Worm (Caenorhabditis elegans) whole organism, late embryonic: ENCODE data around the gene F15G9.5.

ENCODE experiments used
- C08G9.2 ChIP-seq: sonication (generic microtip); optimal IDR thresholded peaks from 2 replicates; lab custom pipeline; 2016; ENCODE audit warnings: mild to moderate bottlenecking, missing genetic modification characterization, moderate library complexity, missing compliant biosample characterization
- C38D4.7 ChIP-seq: fragments of 200-800 bp; sonication (Bioruptor generic); optimal IDR thresholded peaks from 2 replicates; lab custom pipeline; 2018; ENCODE audit warnings: mild to moderate bottlenecking, missing genetic modification characterization, moderate library complexity, missing compliant biosample characterization
- T23F11.4 ChIP-seq: fragments of 200-800 bp; sonication (Bioruptor generic); optimal IDR thresholded peaks from 2 replicates; lab custom pipeline; 2018; ENCODE audit warnings: mild to moderate bottlenecking, missing genetic modification characterization, missing compliant biosample characterization
- Y22D7AL.16 ChIP-seq: sonication (generic microtip); optimal IDR thresholded peaks from 2 replicates; lab custom pipeline; 2016; ENCODE audit warnings: missing genetic modification characterization, missing compliant biosample characterization
- ahr-1 ChIP-seq: sonication (generic microtip); optimal IDR thresholded peaks from 2 replicates; lab custom pipeline; 2016; ENCODE audit warnings: missing genetic modification characterization, missing compliant biosample characterization
- ceh-14 ChIP-seq: sonication (generic microtip); optimal IDR thresholded peaks from 2 replicates; lab custom pipeline; 2016; ENCODE audit warnings: missing genotype, missing genetic modification characterization, missing compliant biosample characterization
- ceh-19 ChIP-seq: fragments of 200-800 bp; sonication (Bioruptor generic); optimal IDR thresholded peaks from 2 replicates; lab custom pipeline; 2018; ENCODE audit warnings: mild to moderate bottlenecking, missing genetic modification characterization, missing compliant biosample characterization
- ceh-2 ChIP-seq: sonication (generic microtip); optimal IDR thresholded peaks from 2 replicates; lab custom pipeline; 2016; ENCODE audit warnings: missing genotype, missing genetic modification characterization, missing compliant biosample characterization
- ceh-24 ChIP-seq: sonication (generic microtip); optimal IDR thresholded peaks from 2 replicates; lab custom pipeline; 2016; ENCODE audit warnings: mild to moderate bottlenecking, missing genetic modification characterization, missing compliant biosample characterization
- ceh-30 ChIP-seq: fragments of 150-350 bp; optimal IDR thresholded peaks from 2 replicates; lab custom pipeline; 2014; ENCODE audit warnings: missing biosample characterization, missing genetic modification characterization
- ceh-31 ChIP-seq: sonication (generic microtip); optimal IDR thresholded peaks from 2 replicates; lab custom pipeline; 2016; ENCODE audit warnings: missing genetic modification characterization, missing compliant biosample characterization
- ceh-34 ChIP-seq: sonication (generic microtip); optimal IDR thresholded peaks from 2 replicates; lab custom pipeline; 2016; ENCODE audit warnings: mild to moderate bottlenecking, missing genetic modification characterization, missing compliant biosample characterization
- ceh-45 ChIP-seq: fragments of 200-800 bp; sonication (Bioruptor generic); IDR thresholded peaks from 2 replicates; pipeline ENCODE4 v1.3.6; 2022; ENCODE audit warnings: missing genetic modification reagents, missing genetic modification characterization, missing compliant biosample characterization
- ceh-6 ChIP-seq: fragments of 200-800 bp; sonication (Bioruptor generic); optimal IDR thresholded peaks from 2 replicates; lab custom pipeline; 2018; ENCODE audit warnings: mild to moderate bottlenecking, missing genetic modification characterization, missing compliant biosample characterization
- dve-1 ChIP-seq: sonication (generic microtip); optimal IDR thresholded peaks from 2 replicates; lab custom pipeline; 2017; ENCODE audit warnings: antibody characterized with exemption, mild to moderate bottlenecking, missing genetic modification characterization, missing compliant biosample characterization
- elt-4 ChIP-seq: sonication (generic microtip); optimal IDR thresholded peaks from 2 replicates; lab custom pipeline; 2016; ENCODE audit warnings: missing genetic modification characterization, missing compliant biosample characterization
- ets-4 ChIP-seq: sonication (generic microtip); optimal IDR thresholded peaks from 2 replicates; lab custom pipeline; 2016; ENCODE audit warnings: missing genetic modification characterization, missing compliant biosample characterization
- fax-1 ChIP-seq: sonication (generic microtip); optimal IDR thresholded peaks from 2 replicates; lab custom pipeline; 2016; ENCODE audit warnings: missing genotype, missing genetic modification characterization, missing compliant biosample characterization
- gmeb-2 ChIP-seq: sonication (generic microtip); optimal IDR thresholded peaks from 2 replicates; lab custom pipeline; 2016; ENCODE audit warnings: missing genetic modification characterization, inconsistent platforms, missing compliant biosample characterization
- hlh-13 ChIP-seq: fragments of 200-800 bp; sonication (Bioruptor generic); optimal IDR thresholded peaks from 2 replicates; lab custom pipeline; 2018; ENCODE audit warnings: mild to moderate bottlenecking, missing genetic modification characterization, missing compliant biosample characterization
- hlh-15 ChIP-seq: sonication (generic microtip); optimal IDR thresholded peaks from 2 replicates; lab custom pipeline; 2016; ENCODE audit warnings: missing genetic modification characterization, missing compliant biosample characterization
- hlh-30 ChIP-seq: sonication (generic microtip); optimal IDR thresholded peaks from 2 replicates; lab custom pipeline; 2017; ENCODE audit warnings: antibody characterized with exemption, missing genetic modification characterization, missing compliant biosample characterization; ENCODE audit not compliant: insufficient read depth
- hlh-6 ChIP-seq: sonication (generic microtip); optimal IDR thresholded peaks from 2 replicates; lab custom pipeline; 2016; ENCODE audit warnings: missing genotype, missing genetic modification characterization, missing compliant biosample characterization
- lim-6 ChIP-seq: sonication (generic microtip); optimal IDR thresholded peaks from 2 replicates; lab custom pipeline; 2016; ENCODE audit warnings: missing genetic modification characterization, missing compliant biosample characterization
- lin-11 ChIP-seq: fragments of 200-800 bp; sonication (Bioruptor generic); optimal IDR thresholded peaks from 2 replicates; lab custom pipeline; 2018; ENCODE audit warnings: mild to moderate bottlenecking, missing genetic modification characterization, missing compliant biosample characterization
- madf-2 ChIP-seq: sonication (generic microtip); optimal IDR thresholded peaks from 2 replicates; lab custom pipeline; 2017; ENCODE audit warnings: missing genetic modification characterization, missing compliant biosample characterization
- nfya-1 ChIP-seq: sonication (generic microtip); optimal IDR thresholded peaks from 2 replicates; lab custom pipeline; 2017; ENCODE audit warnings: missing genetic modification characterization, mild to moderate bottlenecking, missing compliant biosample characterization, antibody characterized with exemption, moderate library complexity
- nhr-232 ChIP-seq: sonication (generic microtip); optimal IDR thresholded peaks from 2 replicates; lab custom pipeline; 2016; ENCODE audit warnings: missing genetic modification characterization, missing compliant biosample characterization
- pha-4 ChIP-seq: fragments of 150-350 bp; optimal IDR thresholded peaks from 2 replicates; lab custom pipeline; 2018; ENCODE audit warnings: missing biosample characterization, missing genetic modification reagents, missing genetic modification characterization
- pqm-1 ChIP-seq: sonication (generic microtip); optimal IDR thresholded peaks from 2 replicates; lab custom pipeline; 2016; ENCODE audit warnings: missing genetic modification characterization, missing compliant biosample characterization
- rnt-1 ChIP-seq: sonication (generic microtip); optimal IDR thresholded peaks from 2 replicates; lab custom pipeline; 2016; ENCODE audit warnings: missing genetic modification characterization, missing compliant biosample characterization
- sdc-2 ChIP-seq: sonication (generic microtip); optimal IDR thresholded peaks from 2 replicates; lab custom pipeline; 2016; ENCODE audit warnings: missing genotype, missing genetic modification characterization, missing compliant biosample characterization
- tbx-2 ChIP-seq: sonication (generic microtip); optimal IDR thresholded peaks from 2 replicates; lab custom pipeline; 2016; ENCODE audit warnings: missing genetic modification characterization, missing compliant biosample characterization
- tbx-7 ChIP-seq: sonication (generic microtip); optimal IDR thresholded peaks from 2 replicates; lab custom pipeline; 2016; ENCODE audit warnings: missing genotype, missing genetic modification characterization, missing compliant biosample characterization
- unc-3 ChIP-seq, 2 experiments: fragments of 200-800 bp in 1 of 2; sonication (Bioruptor generic) in 1 of 2; sonication (generic microtip) in 1 of 2; conservative IDR thresholded peaks in 1 of 2; optimal IDR thresholded peaks in 1 of 2; 2 replicates each; pipeline versions ENCODE4 v1.3.6 to Lab custom; 2016 to 2022; ENCODE audit warnings: missing compliant biosample characterization in 2 of 2, missing genetic modification characterization in 2 of 2, missing genetic modification reagents in 1 of 2
- unc-42 ChIP-seq: sonication (generic microtip); optimal IDR thresholded peaks from 2 replicates; lab custom pipeline; 2016; ENCODE audit warnings: missing genotype, missing genetic modification characterization, missing compliant biosample characterization
- unc-55 ChIP-seq: sonication (generic microtip); optimal IDR thresholded peaks from 2 replicates; lab custom pipeline; 2017; ENCODE audit warnings: missing biosample characterization, missing genetic modification reagents, missing genetic modification characterization
- zip-5 ChIP-seq: sonication (generic microtip); optimal IDR thresholded peaks from 2 replicates; lab custom pipeline; 2016; ENCODE audit warnings: missing genetic modification characterization, missing compliant biosample characterization

Gene F15G9.5

DNA sequence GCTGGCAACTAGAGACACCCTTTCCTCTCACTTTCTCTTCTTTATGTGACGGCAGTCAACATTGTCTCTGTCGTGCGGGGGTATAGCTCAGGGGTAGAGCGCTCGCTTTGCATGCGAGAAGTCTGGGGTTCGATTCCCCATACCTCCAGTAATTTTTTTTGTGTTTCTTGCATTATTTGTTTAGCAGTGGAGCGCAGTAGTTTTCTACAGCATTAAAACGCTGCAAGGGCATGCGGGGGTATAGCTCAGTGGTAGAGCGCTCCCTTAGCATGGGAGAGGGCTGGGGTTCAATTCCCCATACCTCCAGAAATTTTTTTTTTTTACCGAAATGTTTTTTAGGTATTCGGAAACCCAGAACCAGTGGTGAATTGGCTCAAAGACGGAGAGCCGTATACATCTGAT lies 5.8 kb upstream of the F15G9.5 start (continued):
- TF ChIP-seq unc-3 (GFP tag; conservative IDR thresholded peaks at IDR 0.05; lab: Robert Waterston, UW): peak; percentile 98
- TF ChIP-seq unc-3 (tag; optimal IDR thresholded peaks at IDR 0.05; lab: Kevin White, UChicago): peak; percentile 94
- peak; percentile 89 for TF ChIP-seq Y22D7AL.16 (tag; lab: Kevin White, UChicago)
- peak; percentile 95 for TF ChIP-seq rnt-1 (tag; lab: Kevin White, UChicago)
- peak; percentile 95 for TF ChIP-seq fax-1
- peak; percentile 98 for TF ChIP-seq gmeb-2
- peak; percentile 99 for TF ChIP-seq hlh-6 (tag; lab: Kevin White, UChicago)
- TF ChIP-seq ahr-1 (tag; lab: Kevin White, UChicago): peak; percentile 79
- TF ChIP-seq nhr-232 (tag; lab: Kevin White, UChicago): peak; percentile 95
- TF ChIP-seq ceh-2: peak; percentile 93
- peak; percentile 76 for TF ChIP-seq hlh-13 (GFP tag; lab: Kevin White, UChicago)
- peak; percentile 43 for TF ChIP-seq hlh-30

DNA sequence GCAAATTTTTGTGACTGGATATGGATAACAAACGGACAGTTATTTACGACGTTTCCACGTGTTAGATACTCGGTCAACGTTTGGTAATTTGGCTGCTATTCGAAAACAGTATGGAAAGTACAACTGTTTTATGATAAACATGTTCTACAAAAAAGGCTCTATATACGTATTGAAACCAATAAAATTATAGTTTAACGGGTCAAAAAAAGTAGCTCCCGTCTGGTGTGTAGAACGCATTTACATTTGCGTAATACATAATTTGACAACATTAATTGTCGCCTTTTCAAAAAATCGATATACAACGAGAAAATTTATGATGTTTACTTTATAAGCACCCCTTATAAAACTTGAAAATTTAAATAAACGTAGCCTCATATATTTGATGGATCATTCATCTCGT lies 4.4 kb upstream of the F15G9.5 start:
- no peak for TF ChIP-seq sdc-2
- TF ChIP-seq hlh-6 (tag; lab: Kevin White, UChicago): no peak
- TF ChIP-seq lim-6 (tag; lab: Kevin White, UChicago): no peak
- no peak for TF ChIP-seq ceh-45 (GFP tag; lab: Robert Waterston, UW)
- TF ChIP-seq C38D4.7 (GFP tag; lab: Kevin White, UChicago): no peak
- TF ChIP-seq ceh-14 (tag; lab: Kevin White, UChicago): no peak
- TF ChIP-seq madf-2: no peak
- no peak for TF ChIP-seq tbx-7 (tag; lab: Kevin White, UChicago)
- no peak for TF ChIP-seq dve-1 (tag; lab: Kevin White, UChicago)
- TF ChIP-seq pqm-1 (tag; lab: Kevin White, UChicago): no peak
- TF ChIP-seq T23F11.4 (GFP tag; lab: Kevin White, UChicago): no peak
- no peak for TF ChIP-seq unc-3 (GFP tag; conservative IDR thresholded peaks at IDR 0.05; lab: Robert Waterston, UW)
- TF ChIP-seq unc-3 (tag; optimal IDR thresholded peaks at IDR 0.05; lab: Kevin White, UChicago): no peak
- TF ChIP-seq fax-1: no peak
- no peak for TF ChIP-seq ahr-1 (tag; lab: Kevin White, UChicago)
- TF ChIP-seq nfya-1: no peak
- TF ChIP-seq ceh-34: no peak
- TF ChIP-seq hlh-15 (tag; lab: Kevin White, UChicago): no peak
- TF ChIP-seq ceh-24 (tag; lab: Kevin White, UChicago): no peak
- TF ChIP-seq ets-4 (tag; lab: Kevin White, UChicago): no peak
- no peak for TF ChIP-seq C08G9.2 (tag; lab: Kevin White, UChicago)

DNA sequence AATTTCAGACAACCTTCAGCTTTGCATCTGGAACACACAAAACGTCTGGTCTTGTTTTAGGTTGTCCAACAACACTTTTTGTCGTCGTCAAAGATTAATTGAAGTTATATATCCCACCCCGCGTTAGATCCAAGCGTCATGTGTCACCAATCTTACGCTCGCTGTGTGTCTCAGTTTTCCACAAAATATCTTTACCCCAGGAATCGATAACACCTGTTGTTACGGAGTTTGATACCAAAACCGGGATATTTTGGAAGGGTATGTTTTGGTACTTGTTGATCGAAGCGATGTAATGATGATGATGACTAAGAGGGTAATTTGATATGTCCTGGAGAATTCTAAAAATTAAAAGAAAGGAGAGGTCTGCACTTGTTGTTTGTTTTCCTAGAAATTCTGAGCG lies 2.2 kb downstream of the F15G9.5 start:
- TF ChIP-seq ceh-19 (no peak), ceh-34 (peak; percentile 4), unc-55 (GFP tag; lab: Kevin White, UChicago) (peak; percentile 66), ceh-30 (tag; lab: Kevin White, UChicago) (no peak), zip-5 (tag; lab: Kevin White, UChicago) (no peak), ceh-31 (tag; lab: Kevin White, UChicago) (no peak), ahr-1 (tag; lab: Kevin White, UChicago) (no peak), rnt-1 (tag; lab: Kevin White, UChicago) (no peak), dve-1 (tag; lab: Kevin White, UChicago) (no peak)
- TF ChIP-seq, all 69 proteins: peak for 2

DNA sequence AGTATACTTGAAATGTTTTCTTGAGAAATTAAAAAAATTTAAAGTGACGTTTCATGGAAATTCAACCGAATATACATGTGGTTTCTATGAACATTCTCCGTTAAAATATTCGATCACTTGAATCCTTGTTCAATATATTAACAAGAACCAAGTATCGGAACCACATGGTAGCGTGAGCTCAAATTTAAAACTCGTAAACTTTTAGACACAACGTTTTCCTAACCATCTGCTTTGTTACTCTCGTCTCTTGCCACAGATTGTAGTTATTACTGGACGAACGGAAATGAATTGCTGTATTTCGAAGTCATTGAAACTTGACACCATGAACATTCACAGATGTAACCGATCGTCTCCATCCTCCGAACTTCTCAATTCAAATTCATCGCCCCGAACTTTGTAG lies 18.6 kb downstream of the F15G9.5 start:
- TF ChIP-seq elt-4 (tag; lab: Kevin White, UChicago) (no peak), pha-4 (tag; lab: Kevin White, UChicago) (no peak), tbx-2 (no peak), lin-11 (tag; lab: Kevin White, UChicago) (no peak), ceh-6 (no peak), pqm-1 (tag; lab: Kevin White, UChicago) (no peak), unc-42 (tag; lab: Kevin White, UChicago) (no peak), ceh-31 (tag; lab: Kevin White, UChicago) (no peak), T23F11.4 (GFP tag; lab: Kevin White, UChicago) (no peak), zip-5 (tag; lab: Kevin White, UChicago) (no peak)
